Worm (Caenorhabditis elegans) whole organism, L2 larva: ENCODE measurements around the gene R13A1.3.

Source experiments
- ZK546.5 ChIP-seq: sonication (generic microtip); optimal IDR thresholded peaks from 2 replicates; lab custom pipeline; 2017; ENCODE audit warnings: missing biosample characterization, missing genetic modification characterization
- egl-27 ChIP-seq: sonication (generic microtip); optimal IDR thresholded peaks from 3 replicates; lab custom pipeline; 2017; ENCODE audit warnings: missing biosample characterization, missing genetic modification reagents, missing genetic modification characterization
- fos-1 ChIP-seq: fragments of 150-350 bp; optimal IDR thresholded peaks from 2 replicates; lab custom pipeline; 2014; ENCODE audit warnings: missing biosample characterization, missing genetic modification characterization
- nhr-10 ChIP-seq: sonication (generic microtip); optimal IDR thresholded peaks from 2 replicates; lab custom pipeline; 2017; ENCODE audit warnings: missing biosample characterization, missing genetic modification characterization
- skn-1 ChIP-seq: sonication (generic microtip); optimal IDR thresholded peaks from 2 replicates; lab custom pipeline; 2017; ENCODE audit warnings: missing biosample characterization, missing genetic modification characterization
- unc-62 ChIP-seq: fragments of 150-350 bp; optimal IDR thresholded peaks from 2 replicates; lab custom pipeline; 2014; ENCODE audit warnings: missing biosample characterization, missing genetic modification reagents, missing genetic modification characterization
- ztf-11 ChIP-seq: sonication (generic microtip); optimal IDR thresholded peaks from 2 replicates; lab custom pipeline; 2017; ENCODE audit warnings: missing biosample characterization, missing genetic modification characterization

DNA sequence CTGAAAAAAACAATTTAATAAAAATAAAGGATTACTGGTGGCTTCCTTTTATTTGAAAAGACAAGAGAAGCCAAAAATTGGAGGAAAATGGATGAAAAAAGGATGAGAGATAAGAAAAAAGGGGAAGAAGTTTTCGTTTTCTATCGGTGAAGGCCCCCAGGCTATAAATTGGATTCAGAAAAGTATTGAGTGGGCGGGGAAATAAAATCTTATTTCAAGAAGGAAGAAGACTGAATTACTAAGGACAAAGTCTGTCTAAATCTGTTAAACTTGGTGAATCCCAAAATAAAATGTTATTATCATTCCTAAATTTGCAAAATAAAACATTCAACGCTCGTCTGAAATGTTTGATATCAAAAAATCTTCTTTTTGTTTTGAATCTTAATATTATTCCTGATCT, 18.3 kb downstream of the R13A1.3 start:
- TF ChIP-seq skn-1 (no peak), unc-62 (GFP tag; lab: Kevin White, UChicago) (no peak), ztf-11 (tag; lab: Kevin White, UChicago) (no peak), egl-27 (tag; lab: Kevin White, UChicago) (no peak), fos-1 (tag; lab: Kevin White, UChicago) (no peak), ZK546.5 (no peak), nhr-10 (tag; lab: Kevin White, UChicago) (no peak)
